Worm (Caenorhabditis elegans) whole organism, late embryonic: ENCODE results near the gene gur-3.

ENCODE experiments used
- ama-1 ChIP-seq: fragments of 150-350 bp; optimal IDR thresholded peaks from 2 replicates; lab custom pipeline; 2014
- ceh-34 ChIP-seq: sonication (generic microtip); optimal IDR thresholded peaks from 2 replicates; lab custom pipeline; 2016; ENCODE audit warnings: mild to moderate bottlenecking, missing genetic modification characterization, missing compliant biosample characterization
- dve-1 ChIP-seq: sonication (generic microtip); optimal IDR thresholded peaks from 2 replicates; lab custom pipeline; 2017; ENCODE audit warnings: antibody characterized with exemption, mild to moderate bottlenecking, missing genetic modification characterization, missing compliant biosample characterization
- elt-2 ChIP-seq: sonication (generic microtip); optimal IDR thresholded peaks from 2 replicates; lab custom pipeline; 2016; ENCODE audit warnings: missing genetic modification reagents, missing genetic modification characterization, missing compliant biosample characterization
- fax-1 ChIP-seq: sonication (generic microtip); optimal IDR thresholded peaks from 2 replicates; lab custom pipeline; 2016; ENCODE audit warnings: missing genotype, missing genetic modification characterization, missing compliant biosample characterization
- hlh-6 ChIP-seq: sonication (generic microtip); optimal IDR thresholded peaks from 2 replicates; lab custom pipeline; 2016; ENCODE audit warnings: missing genotype, missing genetic modification characterization, missing compliant biosample characterization
- lim-6 ChIP-seq: sonication (generic microtip); optimal IDR thresholded peaks from 2 replicates; lab custom pipeline; 2016; ENCODE audit warnings: missing genetic modification characterization, missing compliant biosample characterization
- nhr-11 ChIP-seq: fragments of 150-350 bp; optimal IDR thresholded peaks from 2 replicates; lab custom pipeline; 2014; ENCODE audit warnings: missing biosample characterization, missing genetic modification characterization
- unc-86 ChIP-seq: sonication (generic microtip); optimal IDR thresholded peaks from 2 replicates; lab custom pipeline; 2016; ENCODE audit warnings: missing genetic modification characterization, missing compliant biosample characterization

DNA sequence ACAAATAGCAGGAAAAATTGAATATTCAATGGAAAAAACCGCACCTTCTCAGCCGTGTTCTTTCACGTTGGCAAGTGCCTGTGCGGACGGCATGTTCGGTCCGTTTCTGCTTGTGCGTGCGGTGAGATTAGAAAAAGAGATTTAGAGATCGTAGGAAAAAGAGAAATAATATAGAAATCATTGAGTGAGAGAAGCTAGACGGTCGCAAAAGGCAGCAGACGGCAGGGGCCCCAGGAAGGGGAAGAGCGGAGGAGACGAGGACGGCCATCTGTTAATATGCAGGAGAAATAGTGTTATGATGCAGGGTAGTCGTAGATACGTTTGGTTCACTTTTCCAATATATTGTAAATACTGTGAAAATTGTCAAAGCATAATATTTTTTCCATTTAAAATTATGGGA lies 33.5 kb downstream of the gur-3 start, which contains the start of gene Y49A10A.2:
- no peak for TF ChIP-seq ama-1 (lab: Kevin White, UChicago)
- no peak for TF ChIP-seq unc-86
- TF ChIP-seq dve-1 (tag; lab: Kevin White, UChicago), result no peak
- TF ChIP-seq nhr-11 (tag; lab: Kevin White, UChicago), result no peak
- TF ChIP-seq ceh-34 (tag; lab: Kevin White, UChicago), result peak; percentile 48
- peak; percentile 53 for TF ChIP-seq elt-2 (tag; lab: Kevin White, UChicago)
- TF ChIP-seq hlh-6 (tag; lab: Kevin White, UChicago), result peak; percentile 27
- TF ChIP-seq fax-1 (tag; lab: Kevin White, UChicago), result no peak
- no peak for TF ChIP-seq lim-6 (tag; lab: Kevin White, UChicago)
